Fruit fly (Drosophila melanogaster) whole organism, pupa: ENCODE results near the gene CG15199.

ENCODE experiments used
- CG14655 ChIP-seq: fragments of 200-800 bp; sonication (Bioruptor generic); optimal IDR thresholded peaks from 3 replicates; lab custom pipeline; 2017; ENCODE audit warnings: mild to moderate bottlenecking, missing biosample characterization, missing genetic modification reagents, missing genetic modification characterization
- CG4496 ChIP-seq: fragments of 200-800 bp; sonication (Bioruptor generic); IDR thresholded peaks from 3 replicates; pipeline ENCODE4 v1.3.6; 2022; ENCODE audit warnings: missing biosample characterization, missing genetic modification characterization
- rn ChIP-seq: fragments of 200-800 bp; sonication (Bioruptor generic); IDR thresholded peaks from 2 replicates; pipeline ENCODE4 v1.3.6; 2022; ENCODE audit warnings: missing biosample characterization, missing genetic modification characterization

DNA sequence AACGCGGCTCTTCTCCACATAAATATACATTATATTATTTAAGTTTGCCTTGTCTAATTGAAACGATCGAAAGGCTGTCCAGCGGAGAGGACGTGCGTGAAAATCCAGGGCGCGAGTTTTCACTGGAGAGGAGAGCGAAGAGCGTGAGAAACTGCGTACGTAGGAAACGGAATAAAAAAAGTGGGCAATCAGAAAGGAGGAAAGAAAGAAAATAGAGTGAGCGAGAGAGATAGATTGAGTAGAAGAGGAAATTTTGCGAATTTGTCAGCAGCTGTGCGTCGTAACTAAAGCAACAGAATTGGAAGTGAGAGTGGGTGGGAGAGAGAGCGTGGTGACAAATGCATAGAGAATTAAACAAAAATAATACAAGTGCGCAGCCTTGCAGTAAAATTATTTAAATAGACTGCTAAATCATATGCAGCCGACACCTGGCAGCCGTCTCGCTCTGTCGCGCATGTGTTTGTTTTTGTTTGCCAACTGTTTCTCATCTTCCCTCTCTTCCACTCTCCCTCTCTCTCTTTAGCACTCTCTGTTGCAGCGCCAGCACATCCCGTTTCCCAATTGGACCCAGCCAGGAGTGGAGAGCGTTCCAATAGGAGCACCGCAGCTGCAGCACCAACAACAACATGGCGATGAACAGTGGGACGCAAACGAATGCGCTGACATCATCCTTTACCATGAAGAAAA lies 13.0 kb upstream of the CG15199 start:
- peak; percentile 4 for TF ChIP-seq CG14655 (GFP tag; lab: Kevin White, UChicago)
- peak; percentile 46; the same call in 1 of the 3 replicates for TF ChIP-seq CG4496
- TF ChIP-seq rn: no peak
